Worm (Caenorhabditis elegans): ENCODE results near the gene rps-9.
"Not testable (repeated sequence)": the region's sequence is repeated elsewhere in the genome, so short reads cannot be mapped to it uniquely, and the experiment has no call there.

Gene rps-9

DNA sequence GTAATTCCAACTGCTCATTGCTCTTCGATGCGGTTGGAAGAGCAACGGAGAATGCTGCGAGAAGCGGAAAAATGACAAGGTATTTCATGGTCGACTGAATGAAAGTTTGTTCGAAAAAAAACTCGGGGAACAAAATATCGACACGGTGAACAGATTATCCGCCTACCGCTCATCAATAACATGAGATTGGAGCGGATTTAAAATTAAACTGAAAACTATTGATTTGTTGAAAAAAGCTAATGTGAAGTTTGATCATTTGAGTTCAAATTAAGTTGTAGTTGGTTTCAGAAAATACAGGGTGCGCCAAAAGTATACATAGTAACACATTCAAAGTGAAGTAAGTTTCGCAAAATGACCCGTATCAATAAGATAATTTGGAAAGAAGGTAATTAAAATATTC is 14.0 kb upstream of the rps-9 start, which contains the start of gene F40F8.4:
F40F8.4 (minus strand) TSS at position 101 of the 400 bp plus-strand sequence.
- no peak for TF ChIP-seq unc-62 (GFP tag; optimal IDR thresholded peaks at IDR 0.05)

DNA sequence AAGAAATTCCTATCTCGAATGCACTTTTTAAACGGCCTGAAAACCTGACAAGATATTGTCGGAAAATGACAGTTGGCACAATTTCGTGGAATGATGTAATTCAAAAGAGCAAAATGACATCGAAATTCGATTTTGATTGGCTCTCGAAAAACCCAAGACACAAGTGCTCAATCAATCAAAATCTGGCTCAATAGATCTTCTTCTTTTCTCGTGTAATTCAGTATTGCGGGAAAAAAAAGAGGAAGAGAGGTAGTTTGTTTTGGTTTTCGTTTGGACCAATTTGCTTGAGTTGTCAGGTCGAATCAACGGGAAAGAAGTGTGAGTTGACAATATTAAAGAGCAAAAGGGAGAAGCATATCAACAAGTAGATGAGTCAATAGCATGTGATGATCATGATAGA is 9.6 kb upstream of the rps-9 start:
- no peak for TF ChIP-seq unc-62 (GFP tag; optimal IDR thresholded peaks at IDR 0.05)

DNA sequence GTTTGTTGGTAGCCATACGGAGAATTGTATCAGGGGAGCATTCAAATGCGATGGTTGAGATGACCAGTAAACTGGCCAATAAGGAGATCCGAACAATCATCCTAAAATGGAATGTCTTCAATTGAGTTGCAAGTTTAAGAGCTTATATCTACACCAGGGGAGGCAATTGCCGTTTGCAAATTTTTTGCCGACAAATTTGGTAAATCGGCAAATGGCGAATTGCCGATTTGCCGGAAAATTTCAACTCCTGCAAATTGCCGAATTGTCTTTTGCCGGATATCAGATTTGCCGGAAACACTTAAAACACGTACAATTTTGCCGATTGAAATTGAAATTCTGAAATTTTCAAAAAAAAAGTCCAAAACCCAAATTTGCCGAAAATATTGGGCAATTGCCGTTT is 8.7 kb upstream of the rps-9 start, which contains the start of gene F40F8.5:
F40F8.5 (minus strand) TSS at position 101 of the 400 bp plus-strand sequence.
- no peak for TF ChIP-seq unc-62 (GFP tag; optimal IDR thresholded peaks at IDR 0.05)

DNA sequence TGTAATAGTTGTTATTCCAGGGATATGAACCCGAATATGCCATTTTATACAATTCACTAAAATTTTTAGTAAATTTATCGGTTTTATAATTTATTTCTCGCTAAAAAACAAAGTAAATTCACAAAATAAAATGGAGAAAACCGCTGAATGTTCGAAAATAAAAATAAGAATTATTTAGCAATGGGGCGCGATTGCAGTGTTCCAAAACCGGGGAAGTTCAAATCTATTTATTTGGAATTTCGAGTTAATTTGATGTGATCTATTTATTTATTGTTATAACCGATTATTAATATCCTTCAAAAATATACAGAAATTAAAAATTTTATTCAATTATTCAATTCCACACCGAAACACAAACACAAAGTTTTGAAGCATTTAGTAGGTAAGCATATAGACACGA is 6.4 kb upstream of the rps-9 start, which contains the start of gene F40F8.11:
F40F8.11 (minus strand) TSS at position 49 of the 400 bp plus-strand sequence.
- no peak for TF ChIP-seq unc-62 (GFP tag; optimal IDR thresholded peaks at IDR 0.05)

DNA sequence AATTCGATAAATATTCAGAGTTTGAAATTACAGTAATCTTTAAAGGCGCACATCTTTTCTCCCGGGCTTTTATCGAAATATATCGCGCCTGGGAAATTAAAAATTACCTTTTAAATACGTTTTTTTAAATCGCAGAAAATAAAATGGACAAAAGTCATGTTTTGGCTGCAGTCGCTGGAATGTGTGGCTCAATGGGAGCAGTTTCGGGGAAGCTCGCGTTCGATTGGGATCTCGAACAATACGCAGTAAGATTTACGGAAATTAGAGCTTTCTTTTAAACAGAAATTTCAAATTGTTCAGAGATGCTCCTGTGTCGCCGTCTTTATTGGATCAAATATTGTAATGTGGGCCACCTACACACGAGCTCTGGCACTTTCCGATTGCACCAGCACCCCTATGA is 3.4 kb upstream of the rps-9 start, which contains the start of gene F40F8.12:
F40F8.12 (plus strand) TSS at position 301 of the 400 bp plus-strand sequence.
- no peak for TF ChIP-seq unc-62 (GFP tag; optimal IDR thresholded peaks at IDR 0.05)

DNA sequence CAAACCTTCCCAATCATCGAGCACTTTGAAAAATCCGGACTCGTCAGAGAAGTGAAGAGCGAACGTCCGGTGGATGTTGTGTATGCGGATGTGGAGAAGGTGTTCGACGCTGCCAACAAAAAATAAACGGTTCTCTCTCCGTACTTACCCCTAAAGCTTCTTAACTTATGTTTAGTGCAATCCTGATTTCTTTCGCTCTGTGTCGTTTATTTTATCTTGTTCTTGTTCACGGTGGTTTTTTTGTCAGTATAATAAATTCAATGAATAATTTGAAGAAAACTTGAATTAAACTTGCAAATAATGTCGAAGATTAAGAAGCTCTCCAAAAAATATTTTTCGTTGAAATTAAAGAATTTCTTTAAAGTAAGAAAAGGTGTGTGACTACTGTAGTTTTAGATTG is 2.8 kb upstream of the rps-9 start, which contains the start of gene F40F8.3:
F40F8.3 (plus strand) TSS at position 301 of the 400 bp plus-strand sequence.
- no peak for TF ChIP-seq unc-62 (GFP tag; optimal IDR thresholded peaks at IDR 0.05)

DNA sequence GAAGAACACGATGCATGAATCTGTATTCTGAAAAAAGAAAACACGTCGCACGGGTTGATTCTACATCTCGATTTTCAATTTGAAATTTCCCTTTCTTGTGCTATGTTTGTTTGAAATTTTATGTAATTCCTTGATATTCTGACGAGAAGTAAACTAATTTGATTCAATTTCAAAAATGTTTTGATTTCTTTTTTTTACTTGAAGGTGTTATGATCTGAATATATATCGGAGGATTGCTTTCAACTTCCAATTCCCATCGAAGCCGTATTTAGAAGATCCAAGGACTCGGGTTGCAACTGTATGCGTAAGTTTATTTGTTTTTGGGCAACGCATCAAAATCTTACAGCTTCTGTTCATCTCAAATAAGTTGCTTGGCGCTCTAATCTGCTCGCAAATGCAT is 1.2 kb upstream of the rps-9 start, which contains the start of gene F40F8.1:
F40F8.1 (plus strand) TSS at position 301 of the 400 bp plus-strand sequence.
- no peak for TF ChIP-seq unc-62 (GFP tag; optimal IDR thresholded peaks at IDR 0.05)

DNA sequence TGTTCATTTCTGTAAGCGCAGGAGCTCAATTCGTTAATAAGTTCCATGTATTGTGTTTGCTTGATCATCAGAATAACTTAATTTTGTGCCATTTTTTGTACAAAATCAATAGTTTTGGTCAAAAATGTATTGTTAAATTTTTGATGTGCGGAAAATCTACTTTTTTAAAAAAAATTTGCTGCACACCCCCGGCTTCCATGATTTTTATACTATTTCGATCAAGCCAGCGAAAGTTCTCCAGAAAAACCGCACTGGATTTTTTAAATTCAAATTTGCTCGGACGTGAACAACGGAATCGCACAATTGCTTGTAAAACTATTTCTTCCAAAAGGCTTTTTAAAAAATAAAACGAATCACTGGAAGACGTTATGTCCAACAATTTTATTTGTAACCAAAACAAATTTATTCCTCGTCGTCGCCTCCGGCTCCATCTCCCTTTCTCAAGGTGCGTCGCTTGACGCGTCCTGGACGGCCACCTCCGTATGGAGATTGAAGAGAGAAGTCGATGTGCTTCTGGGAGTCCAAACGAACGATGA is 1.0 kb downstream of the rps-9 start:
- TF ChIP-seq unc-62 (GFP tag; optimal IDR thresholded peaks at IDR 0.05) = no peak

DNA sequence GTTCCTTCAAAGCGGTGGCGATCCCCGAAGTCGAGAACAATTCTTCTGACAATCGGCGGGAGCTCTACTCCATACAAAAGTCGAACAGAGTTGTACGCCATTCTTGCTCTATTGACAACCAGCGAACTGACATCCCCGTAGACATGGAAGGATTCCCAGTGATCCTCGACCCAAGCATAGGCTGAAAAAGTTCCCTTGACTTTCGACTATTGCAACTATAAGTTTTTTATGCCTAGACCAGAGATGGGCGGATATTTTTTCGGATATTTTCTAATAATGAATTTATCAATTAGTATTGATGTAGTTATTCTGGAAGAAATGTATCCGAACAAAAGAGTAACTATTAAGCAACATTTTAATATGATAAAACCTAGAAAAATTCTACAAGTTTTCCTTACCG is 4.4 kb downstream of the rps-9 start, which contains the start of gene W10C6.2:
W10C6.2 (minus strand) TSS at position 101 of the 400 bp plus-strand sequence.
- not testable (repeated sequence) for TF ChIP-seq unc-62 (GFP tag; optimal IDR thresholded peaks at IDR 0.05)

DNA sequence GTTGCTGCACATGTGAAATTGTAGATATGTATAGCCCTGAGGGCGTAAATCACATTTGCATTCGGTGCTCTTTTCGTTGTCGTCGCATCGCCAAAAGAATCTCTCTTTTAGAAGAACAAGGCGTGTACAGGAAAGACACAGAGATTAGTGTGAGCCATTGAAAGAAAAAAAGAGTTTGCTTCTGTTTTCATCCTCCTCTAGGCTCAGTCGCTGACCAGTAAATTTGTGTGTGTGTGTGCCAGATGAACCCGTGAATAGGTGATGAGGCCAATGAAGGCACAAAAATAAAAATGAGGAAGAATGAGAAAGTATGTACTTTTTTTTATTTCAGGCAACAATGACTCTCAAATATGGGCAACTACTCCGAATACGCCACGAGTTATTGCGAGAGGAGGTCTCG is 13.7 kb downstream of the rps-9 start, which contains the start of gene mat-2:
mat-2 (plus strand) TSS at position 301 of the 400 bp plus-strand sequence.
- no peak for TF ChIP-seq unc-62 (GFP tag; optimal IDR thresholded peaks at IDR 0.05)

DNA sequence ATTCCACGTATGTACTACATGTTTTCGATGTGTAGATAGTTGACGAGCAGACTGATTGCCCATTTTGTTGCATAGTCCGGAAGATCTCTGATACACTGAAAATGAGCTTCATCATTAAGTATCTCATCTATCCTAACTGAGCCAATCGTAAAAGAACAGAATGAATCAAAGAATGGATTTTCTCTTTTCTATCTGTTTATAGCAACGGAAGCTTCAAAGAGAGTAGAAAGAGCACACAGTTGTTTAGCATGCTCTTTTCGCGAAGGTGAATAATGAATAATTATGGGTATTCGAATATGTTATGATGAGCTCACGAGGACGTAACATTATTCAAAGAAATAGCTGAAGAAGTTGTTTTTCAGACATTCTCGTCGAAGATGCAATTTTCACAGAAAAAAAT is 15.1 kb downstream of the rps-9 start, which contains the start of gene glb-4:
glb-4 (minus strand) TSS at position 101 of the 400 bp plus-strand sequence.
- TF ChIP-seq unc-62 (GFP tag; optimal IDR thresholded peaks at IDR 0.05) = no peak

DNA sequence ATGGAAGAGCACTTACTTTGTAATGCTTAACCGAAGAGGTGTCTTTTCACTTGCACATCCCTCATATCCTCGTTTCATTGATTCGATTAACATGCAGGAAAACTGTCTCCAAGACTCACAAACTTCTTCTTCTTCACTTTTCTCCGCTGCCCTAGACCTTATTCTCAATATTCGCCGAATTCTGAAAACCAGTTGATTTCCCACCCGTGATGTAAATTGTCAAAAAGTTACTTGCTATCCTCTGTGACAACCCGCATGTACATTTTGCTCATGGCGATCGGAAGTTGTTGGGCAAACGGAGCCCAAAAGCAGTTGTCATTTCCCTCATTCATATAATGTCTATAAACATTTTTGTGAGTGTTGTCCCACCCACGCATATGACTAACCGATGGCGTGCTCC is 15.7 kb downstream of the rps-9 start:
- TF ChIP-seq unc-62 (GFP tag; optimal IDR thresholded peaks at IDR 0.05) = no peak

DNA sequence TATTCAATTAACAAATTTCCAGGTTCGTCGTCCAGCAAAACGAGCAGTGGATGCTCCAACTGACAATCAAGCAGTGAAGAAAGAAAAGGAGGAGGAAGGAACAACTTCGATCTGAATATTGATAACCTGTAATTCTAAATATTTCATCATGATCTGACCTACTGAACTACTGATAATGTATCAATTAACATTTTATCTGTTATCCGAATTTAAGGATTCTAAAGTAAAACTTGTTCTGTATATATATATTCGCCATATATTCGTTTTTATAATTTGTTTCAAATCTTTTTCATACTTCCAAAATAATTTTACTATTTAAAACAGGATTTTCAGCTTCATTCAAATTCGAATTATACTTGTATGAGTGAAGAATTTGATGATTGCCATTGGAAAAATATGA is 18.3 kb downstream of the rps-9 start, which contains the start of gene apc-17:
apc-17 (plus strand) TSS at position 301 of the 400 bp plus-strand sequence.
- TF ChIP-seq unc-62 (GFP tag; optimal IDR thresholded peaks at IDR 0.05) = no peak

DNA sequence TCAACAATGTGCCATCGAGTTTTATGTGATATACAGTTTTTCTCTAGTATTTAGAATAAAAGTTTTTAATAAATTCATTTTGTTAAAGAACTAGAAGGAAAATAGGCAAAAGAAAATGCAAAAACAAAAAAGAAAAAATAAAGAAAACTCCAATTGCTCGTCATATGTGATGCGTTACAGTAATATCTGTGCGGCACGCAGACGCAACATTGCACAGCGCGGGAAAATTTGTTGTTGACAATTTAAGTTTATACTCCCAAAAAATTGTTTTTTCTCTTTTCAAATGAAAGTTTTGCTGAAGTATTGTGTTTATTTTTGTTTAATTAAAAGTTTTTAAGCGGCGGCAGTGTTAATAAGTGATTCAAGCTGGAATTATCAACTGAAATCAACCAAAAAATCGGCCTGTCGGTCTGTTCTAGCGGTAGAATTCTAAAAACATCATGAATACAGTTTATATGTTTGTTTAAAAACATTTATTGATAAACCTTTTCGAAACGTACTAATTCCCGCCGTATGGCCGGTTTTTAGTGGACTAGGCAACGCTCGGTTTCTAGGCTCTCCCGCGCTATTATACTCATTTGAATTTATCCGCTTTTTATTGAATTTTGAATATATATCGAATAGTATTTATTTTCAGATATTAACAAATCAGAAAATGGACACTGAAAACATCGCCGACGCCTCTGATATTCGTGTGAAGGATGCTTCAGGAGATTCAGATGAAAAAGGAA is 20.0 kb downstream of the rps-9 start, which contains the start of gene nasp-1:
nasp-1 (plus strand) TSS at position 632 of the 731 bp plus-strand sequence.
- TF ChIP-seq unc-62 (GFP tag; optimal IDR thresholded peaks at IDR 0.05) = no peak

DNA sequence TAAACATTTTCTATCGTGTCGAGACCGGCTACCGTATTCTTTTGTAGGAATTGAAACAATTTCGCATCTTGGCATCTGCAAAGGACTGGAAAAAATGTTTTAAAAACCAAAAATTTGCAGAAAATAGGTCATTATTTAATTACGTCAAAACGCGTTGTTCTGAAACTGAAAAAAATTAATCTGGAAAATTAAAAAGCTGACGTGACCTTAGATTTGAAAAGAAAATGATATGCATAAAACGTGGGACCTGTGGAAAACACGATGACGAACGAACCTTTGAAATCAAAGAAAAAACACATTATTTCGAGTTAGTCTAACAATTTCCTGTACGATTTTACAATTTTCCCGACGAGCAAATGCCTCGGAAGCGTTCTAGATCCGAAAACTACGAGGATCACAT is 22.0 kb downstream of the rps-9 start, which contains the start of gene C09H10.9:
C09H10.9 (plus strand) TSS at position 301 of the 400 bp plus-strand sequence.
- no peak for TF ChIP-seq unc-62 (GFP tag; optimal IDR thresholded peaks at IDR 0.05)

DNA sequence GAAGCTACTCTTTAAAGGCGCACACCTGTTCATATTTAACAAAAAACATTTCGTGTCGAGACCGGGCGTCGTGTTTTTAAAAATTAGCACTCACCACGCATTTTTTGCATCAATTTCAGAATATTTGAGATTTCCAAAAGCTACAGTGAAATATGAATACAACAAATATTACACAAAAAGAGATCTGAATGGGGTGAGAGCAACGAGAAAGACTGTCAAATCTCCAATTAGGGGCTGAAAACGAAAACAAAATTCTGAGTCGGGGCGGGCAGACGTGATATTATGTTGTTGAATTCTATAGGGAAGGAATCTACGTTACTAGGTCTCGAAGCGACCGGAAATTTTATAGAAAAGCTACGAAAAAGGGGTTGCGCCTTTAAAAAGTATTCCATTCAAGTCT is 22.5 kb downstream of the rps-9 start, which contains the start of gene C09H10.5:
C09H10.5 (minus strand) TSS at position 101 of the 400 bp plus-strand sequence.
- no peak for TF ChIP-seq unc-62 (GFP tag; optimal IDR thresholded peaks at IDR 0.05)
